Fruit fly (Drosophila melanogaster): ENCODE results near the gene Rox8.

Gene Rox8

dm6 chr3R:24026503-24026902, 21.6 kb downstream of the Rox8 start:
- no peak for TF ChIP-seq CG1529 (GFP tag; optimal IDR thresholded peaks at IDR 0.05)
- TF ChIP-seq tgo (GFP tag; IDR thresholded peaks at IDR 0.05) = no peak
- TF ChIP-seq schlank (tag; optimal IDR thresholded peaks at IDR 0.05) = no peak
- TF ChIP-seq CG4617 (GFP tag; optimal IDR thresholded peaks at IDR 0.05; ENCODE audit: borderline replicate concordance) = no peak
- no peak for TF ChIP-seq Doc3 (GFP tag; IDR thresholded peaks at IDR 0.05; ENCODE audit: partially characterized antibody)
- no peak for TF ChIP-seq CG7786 (GFP tag; optimal IDR thresholded peaks at IDR 0.05)
- TF ChIP-seq dmrt11E (tag; optimal IDR thresholded peaks at IDR 0.05) = no peak
- peak; percentile 78 for TF ChIP-seq nau (GFP tag; optimal IDR thresholded peaks at IDR 0.05)
- TF ChIP-seq CG18764 (GFP tag; optimal IDR thresholded peaks at IDR 0.05) = no peak
- TF ChIP-seq tna (GFP tag; IDR thresholded peaks at IDR 0.05; ENCODE audit: partially characterized antibody) = no peak
- TF ChIP-seq CG10565 (GFP tag; optimal IDR thresholded peaks at IDR 0.05) = no peak
- TF ChIP-seq Bdp1 (GFP tag; optimal IDR thresholded peaks at IDR 0.05) = no peak
- TF ChIP-seq hkb (optimal IDR thresholded peaks at IDR 0.05) = no peak
- TF ChIP-seq hkb (GFP tag; IDR thresholded peaks at IDR 0.05) = no peak
- no peak for TF ChIP-seq CG6689 (GFP tag; IDR thresholded peaks at IDR 0.05)
- 0 out of 4 replicates have a peak, but pooled peaks have one; percentile 41 for TF ChIP-seq chinmo (GFP tag; IDR thresholded peaks at IDR 0.05; ENCODE audit: partially characterized antibody)
- TF ChIP-seq emc (GFP tag; optimal IDR thresholded peaks at IDR 0.05) = no peak
- no peak for TF ChIP-seq sr (GFP tag; IDR thresholded peaks at IDR 0.05)
- peak; percentile 51 for TF ChIP-seq cwo (GFP tag; optimal IDR thresholded peaks at IDR 0.05)
- no peak for TF ChIP-seq CG1603 (tag; optimal IDR thresholded peaks at IDR 0.05)
- TF ChIP-seq ftz-f1 (GFP tag; optimal IDR thresholded peaks at IDR 0.05) = peak; percentile 66
- TF ChIP-seq scrt (GFP tag; optimal IDR thresholded peaks at IDR 0.05) = no peak
- TF ChIP-seq CG43689 (GFP tag; IDR thresholded peaks at IDR 0.05) = no peak
- TF ChIP-seq wek (GFP tag; optimal IDR thresholded peaks at IDR 0.05) = no peak
- TF ChIP-seq Asciz (GFP tag; optimal IDR thresholded peaks at IDR 0.05) = no peak
- TF ChIP-seq Pdp1 (GFP tag; optimal IDR thresholded peaks at IDR 0.05) = no peak
- no peak for TF ChIP-seq B-H2 (GFP tag; optimal IDR thresholded peaks at IDR 0.05)
- no peak for TF ChIP-seq BtbVII (GFP tag; optimal IDR thresholded peaks at IDR 0.05)
- no peak for TF ChIP-seq twi (tag; optimal IDR thresholded peaks at IDR 0.05)
- no peak for TF ChIP-seq CG3407 (GFP tag; optimal IDR thresholded peaks at IDR 0.05)
- no peak for TF ChIP-seq Deaf1 (tag; optimal IDR thresholded peaks at IDR 0.05)
- TF ChIP-seq gro (GFP tag; optimal IDR thresholded peaks at IDR 0.05) = no peak
- TF ChIP-seq aop (GFP tag; IDR thresholded peaks at IDR 0.05) = no peak
- no peak for TF ChIP-seq Adf1 (GFP tag; IDR thresholded peaks at IDR 0.05)
- TF ChIP-seq fd102C (GFP tag; optimal IDR thresholded peaks at IDR 0.05) = no peak
- no peak for TF ChIP-seq CG12769 (tag; optimal IDR thresholded peaks at IDR 0.05)
- 0 out of 2 replicates have a peak, but pooled peaks have one; percentile 8 for TF ChIP-seq amos (GFP tag; IDR thresholded peaks at IDR 0.05; ENCODE audit: partially characterized antibody)
- no peak for TF ChIP-seq abd-A (tag; optimal IDR thresholded peaks at IDR 0.05)
- no peak for TF ChIP-seq gsb (GFP tag; IDR thresholded peaks at IDR 0.05)
- TF ChIP-seq CG16815 (GFP tag; optimal IDR thresholded peaks at IDR 0.05) = no peak
- TF ChIP-seq CG13296 (GFP tag; optimal IDR thresholded peaks at IDR 0.05) = no peak
- TF ChIP-seq Tbp (GFP tag; optimal IDR thresholded peaks at IDR 0.05) = no peak
- TF ChIP-seq sisA (GFP tag; IDR thresholded peaks at IDR 0.05) = no peak
- no peak for TF ChIP-seq CG3281 (GFP tag; optimal IDR thresholded peaks at IDR 0.05)
- TF ChIP-seq sd (tag; optimal IDR thresholded peaks at IDR 0.05) = peak; percentile 71
- TF ChIP-seq crol (GFP tag; IDR thresholded peaks at IDR 0.05) = peak; percentile 48
- no peak for TF ChIP-seq Dref (GFP tag; IDR thresholded peaks at IDR 0.05)
- TF ChIP-seq CG10543 (GFP tag; optimal IDR thresholded peaks at IDR 0.05) = peak; percentile 68
- TF ChIP-seq CG8765 (GFP tag; IDR thresholded peaks at IDR 0.05) = no peak
- no peak for TF ChIP-seq ap (GFP tag; IDR thresholded peaks at IDR 0.05)
- no peak for TF ChIP-seq CG3163 (GFP tag; optimal IDR thresholded peaks at IDR 0.05)
- TF ChIP-seq Sry-δ (GFP tag; optimal IDR thresholded peaks at IDR 0.05) = no peak

Data from whole organism, embryonic.